Fruit fly (Drosophila melanogaster) whole organism, wandering third instar larva: Measurements from ENCODE around the gene Rbfox1.

Experiments used
- Abd-B ChIP-seq: fragments of >200 bp; optimal IDR thresholded peaks from 2 replicates; lab custom pipeline; 2017; ENCODE audit warnings: missing biosample characterization, missing genetic modification characterization
- CG32264 ChIP-seq: fragments of 200-800 bp; sonication (Bioruptor generic); optimal IDR thresholded peaks from 2 replicates; lab custom pipeline; 2016; ENCODE audit warnings: missing biosample characterization, missing genetic modification characterization
- CG9705 ChIP-seq: fragments of 200-800 bp; sonication (Bioruptor generic); optimal IDR thresholded peaks from 2 replicates; lab custom pipeline; 2018; ENCODE audit warnings: missing biosample characterization, mild to moderate bottlenecking, missing genetic modification characterization
- CrebA ChIP-seq: fragments of 200-800 bp; sonication (Bioruptor generic); optimal IDR thresholded peaks from 2 replicates; lab custom pipeline; 2016; ENCODE audit warnings: missing biosample characterization, mild to moderate bottlenecking, missing genetic modification characterization, borderline replicate concordance
- GATAd ChIP-seq: sonication (Bioruptor generic); optimal IDR thresholded peaks from 2 replicates; lab custom pipeline; 2016; ENCODE audit warnings: missing biosample characterization, missing genetic modification characterization
- HLH106 ChIP-seq: fragments of 200-800 bp; optimal IDR thresholded peaks from 3 replicates; lab custom pipeline; 2019; ENCODE audit warnings: missing biosample characterization, mild to moderate bottlenecking, missing genetic modification characterization, moderate library complexity
- Hnf4 ChIP-seq: fragments of 200-800 bp; sonication (Bioruptor generic); optimal IDR thresholded peaks from 2 replicates; lab custom pipeline; 2016; ENCODE audit warnings: missing biosample characterization, mild to moderate bottlenecking, missing genetic modification characterization
- Hr78 ChIP-seq: fragments of >200 bp; optimal IDR thresholded peaks from 2 replicates; lab custom pipeline; 2017; ENCODE audit warnings: missing biosample characterization, missing genetic modification characterization
- Hr83 ChIP-seq: fragments of 200-300 bp; sonication (Bioruptor generic); optimal IDR thresholded peaks from 2 replicates; lab custom pipeline; 2016; ENCODE audit warnings: missing biosample characterization, mild to moderate bottlenecking, missing genetic modification characterization, moderate library complexity; ENCODE audit not compliant: poor library complexity, severe bottlenecking
- Jra ChIP-seq: sonication (Bioruptor generic); optimal IDR thresholded peaks from 2 replicates; lab custom pipeline; 2016; ENCODE audit warnings: missing biosample characterization, missing genetic modification characterization
- Mio ChIP-seq: sonication (Bioruptor generic); optimal IDR thresholded peaks from 2 replicates; lab custom pipeline; 2016; ENCODE audit warnings: missing biosample characterization, missing genetic modification characterization
- N ChIP-seq: fragments of >200 bp; optimal IDR thresholded peaks from 2 replicates; lab custom pipeline; 2018; ENCODE audit warnings: missing biosample characterization, missing external identifiers, missing genetic modification characterization
- OdsH ChIP-seq: fragments of 200-800 bp; sonication (Bioruptor generic); optimal IDR thresholded peaks from 2 replicates; lab custom pipeline; 2016; ENCODE audit warnings: missing biosample characterization, mild to moderate bottlenecking, missing genetic modification characterization
- Vsx2 ChIP-seq: fragments of 200-300, 225-300 bp; sonication (Bioruptor generic); optimal IDR thresholded peaks from 2 replicates; lab custom pipeline; 2018; ENCODE audit warnings: missing biosample characterization, missing genetic modification characterization; ENCODE audit not compliant: partially characterized antibody
- br ChIP-seq: fragments of 200-800 bp; sonication (Bioruptor generic); optimal IDR thresholded peaks from 2 replicates; lab custom pipeline; 2016; ENCODE audit warnings: missing biosample characterization, missing genetic modification characterization
- brk ChIP-seq: fragments of 200-800 bp; sonication (Bioruptor generic); optimal IDR thresholded peaks from 2 replicates; lab custom pipeline; 2016; ENCODE audit warnings: missing biosample characterization, mild to moderate bottlenecking, missing genetic modification characterization
- dl ChIP-seq, 2 experiments: fragments of 175-275, 200-275 bp in 1 of 2; fragments of 200-275 bp in 1 of 2; sonication (Bioruptor generic); optimal IDR thresholded peaks; lab custom pipeline; 2018; ENCODE audit warnings: mild to moderate bottlenecking in 2 of 2, missing biosample characterization in 2 of 2, missing genetic modification characterization in 2 of 2, moderate library complexity in 2 of 2; ENCODE audit not compliant: partially characterized antibody in 2 of 2, insufficient read depth in 1 of 2
- dmrt93B ChIP-seq: fragments of 200-800 bp; sonication (Bioruptor generic); optimal IDR thresholded peaks from 2 replicates; lab custom pipeline; 2018; ENCODE audit warnings: missing biosample characterization, mild to moderate bottlenecking, missing genetic modification characterization
- ey ChIP-seq: fragments of 200-800 bp; sonication (Bioruptor generic); optimal IDR thresholded peaks from 2 replicates; lab custom pipeline; 2016; ENCODE audit warnings: missing biosample characterization, missing genetic modification characterization
- foxo ChIP-seq, 2 experiments: fragments of 200-800 bp; sonication (Bioruptor generic); optimal IDR thresholded peaks; 2 replicates in 1 of 2; 3 replicates in 1 of 2; lab custom pipeline; 2016 to 2017; ENCODE audit warnings: missing biosample characterization in 2 of 2, missing genetic modification characterization in 2 of 2
- fru ChIP-seq: fragments of 200-800 bp; sonication (Bioruptor generic); optimal IDR thresholded peaks from 3 replicates; lab custom pipeline; 2016; ENCODE audit warnings: missing biosample characterization, mild to moderate bottlenecking, missing genetic modification characterization
- h ChIP-seq: fragments of 200-800 bp; sonication (Bioruptor generic); optimal IDR thresholded peaks from 3 replicates; lab custom pipeline; 2016; ENCODE audit warnings: missing biosample characterization, mild to moderate bottlenecking, missing genetic modification characterization
- jim ChIP-seq: fragments of 175-275, 200-325 bp; sonication (Bioruptor generic); optimal IDR thresholded peaks from 2 replicates; lab custom pipeline; 2016; ENCODE audit warnings: missing biosample characterization, mild to moderate bottlenecking, missing genetic modification characterization
- lola ChIP-seq: fragments of >200 bp; optimal IDR thresholded peaks from 2 replicates; lab custom pipeline; 2017; ENCODE audit warnings: missing biosample characterization, missing genetic modification characterization
- psq ChIP-seq: fragments of 200-800 bp; sonication (Bioruptor generic); optimal IDR thresholded peaks from 3 replicates; lab custom pipeline; 2017; ENCODE audit warnings: missing biosample characterization, mild to moderate bottlenecking, missing genetic modification characterization, moderate library complexity
- rgr ChIP-seq: fragments of 200-800 bp; sonication (Bioruptor generic); optimal IDR thresholded peaks from 3 replicates; lab custom pipeline; 2016; ENCODE audit warnings: missing biosample characterization, mild to moderate bottlenecking, missing genetic modification characterization
- sv ChIP-seq: fragments of 200-800 bp; sonication (Bioruptor generic); optimal IDR thresholded peaks from 3 replicates; lab custom pipeline; 2016; ENCODE audit warnings: missing biosample characterization, missing genetic modification characterization
- usp ChIP-seq: fragments of >200 bp; optimal IDR thresholded peaks from 2 replicates; lab custom pipeline; 2017; ENCODE audit warnings: missing biosample characterization, missing genetic modification characterization

Rbfox1 gene

DNA sequence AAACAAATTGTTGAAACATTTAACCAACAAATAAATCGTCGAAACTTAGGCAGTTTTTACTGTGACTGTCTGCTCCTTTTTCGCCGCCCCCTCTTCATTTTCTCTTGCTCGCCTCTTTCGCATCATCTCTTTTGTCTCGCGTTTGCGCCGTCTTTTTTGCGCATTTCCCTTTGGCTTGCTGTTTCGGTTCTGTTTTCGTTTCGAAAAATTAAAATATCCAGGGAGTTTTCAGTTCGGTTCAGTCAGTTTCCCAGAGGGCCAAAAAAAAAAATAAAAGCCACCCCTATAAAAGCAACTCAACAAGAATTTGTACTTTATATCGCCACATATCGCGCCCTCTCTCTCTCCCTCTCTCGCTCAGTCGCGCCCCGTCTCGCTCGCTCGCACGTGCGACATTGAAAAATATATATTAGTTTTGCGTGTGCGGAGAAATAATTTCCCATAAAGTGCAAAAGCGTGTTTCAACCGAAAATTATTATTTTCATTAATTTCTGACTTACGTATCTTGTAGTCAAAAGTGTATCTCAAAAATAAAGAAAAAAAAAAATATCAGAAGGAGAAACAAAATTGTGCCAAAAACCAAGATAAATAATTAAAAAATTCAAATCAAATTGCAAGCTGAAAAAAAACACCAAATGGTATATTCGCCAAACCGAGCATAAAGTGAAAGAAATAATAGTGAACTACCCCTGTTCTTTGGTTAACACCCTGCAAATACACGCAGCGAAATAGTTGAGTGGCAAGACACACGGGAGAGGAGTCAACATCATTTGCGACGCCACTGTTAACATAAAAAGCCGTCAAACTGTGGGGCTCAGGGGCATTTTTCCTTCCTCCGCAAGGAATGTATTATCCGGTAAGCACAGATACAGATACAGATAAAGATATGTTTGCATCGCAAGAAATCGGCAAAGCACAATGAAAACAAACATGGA is 36.5 kb downstream of the Rbfox1 start:
- no peak for TF ChIP-seq GATAd (GFP tag; lab: Kevin White, UChicago)
- no peak for TF ChIP-seq Hnf4 (GFP tag; lab: Kevin White, UChicago)
- TF ChIP-seq lola = no peak
- no peak for TF ChIP-seq Hr83 (GFP tag; lab: Kevin White, UChicago)
- TF ChIP-seq Abd-B (GFP tag; lab: Kevin White, UChicago) = no peak
- no peak for TF ChIP-seq CrebA (GFP tag; lab: Kevin White, UChicago)
- TF ChIP-seq fru (GFP tag; lab: Kevin White, UChicago) = no peak
- TF ChIP-seq foxo (GFP tag; optimal IDR thresholded peaks at IDR 0.05; lab: Kevin White, UChicago) = peak in 1 of 2 experiments; percentile 13
- peak; percentile 93 for TF ChIP-seq psq (GFP tag; lab: Kevin White, UChicago)
- TF ChIP-seq Hr78 (GFP tag; lab: Kevin White, UChicago) = no peak
- no peak for TF ChIP-seq sv
- no peak for TF ChIP-seq HLH106
- TF ChIP-seq, all 38 proteins: peak for 2

DNA sequence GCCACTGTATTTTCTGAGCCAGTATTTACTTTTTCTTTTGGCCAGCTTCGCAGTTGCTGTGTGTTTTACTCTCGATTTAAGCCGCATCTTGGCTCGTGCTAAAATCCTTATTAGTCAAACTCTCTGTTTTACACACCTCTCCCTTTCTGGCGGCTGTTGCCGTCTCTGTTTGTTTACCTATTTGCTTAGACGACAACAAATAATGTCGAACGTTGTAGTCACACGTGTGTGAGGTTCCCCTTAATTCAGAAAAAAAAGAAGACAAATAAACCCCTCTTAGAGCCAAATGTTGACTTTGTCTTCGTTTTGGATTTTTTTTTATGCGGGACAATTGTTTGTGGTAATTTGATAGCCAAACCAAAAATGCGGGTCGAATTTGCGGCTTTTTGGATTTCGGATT is 37.7 kb downstream of the Rbfox1 start:
- TF ChIP-seq Jra (GFP tag; lab: Kevin White, UChicago) (no peak), Hnf4 (GFP tag; lab: Kevin White, UChicago) (no peak), rgr (GFP tag; lab: Kevin White, UChicago) (peak; percentile 0), GATAd (GFP tag; lab: Kevin White, UChicago) (no peak), br (GFP tag; lab: Kevin White, UChicago) (no peak), Hr78 (GFP tag; lab: Kevin White, UChicago) (no peak), HLH106 (no peak), foxo (GFP tag; optimal IDR thresholded peaks at IDR 0.05; lab: Kevin White, UChicago) (peak in 1 of 2 experiments; percentile 23), Hr83 (GFP tag; lab: Kevin White, UChicago) (peak; percentile 42), sv (peak; percentile 3), lola (no peak), brk (GFP tag; lab: Kevin White, UChicago) (no peak)
- TF ChIP-seq, all 38 proteins: peak for 4

DNA sequence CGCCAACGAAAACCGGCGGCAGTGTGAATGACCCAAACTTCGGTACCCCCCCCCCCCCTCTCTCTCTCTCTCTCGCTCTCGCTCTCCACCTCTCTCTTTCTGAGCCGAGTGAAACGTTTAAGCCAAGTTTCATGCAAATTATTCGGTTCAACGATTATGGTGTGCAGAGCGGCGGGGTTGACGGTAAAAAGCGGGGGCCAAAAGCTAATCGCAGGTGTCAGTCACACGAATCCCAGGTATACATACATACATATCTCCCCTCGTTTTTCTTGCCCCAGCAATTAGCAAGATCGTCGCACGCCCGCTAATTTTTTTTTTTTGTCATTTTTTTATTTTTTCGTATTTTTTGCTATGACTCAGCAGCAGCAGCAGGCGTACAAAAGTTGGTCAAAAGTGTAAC is 40.4 kb downstream of the Rbfox1 start:
- TF ChIP-seq psq (GFP tag; lab: Kevin White, UChicago) (peak; percentile 19), brk (GFP tag; lab: Kevin White, UChicago) (no peak), dl (GFP tag; optimal IDR thresholded peaks at IDR 0.05; lab: Kevin White, UChicago; ENCODE audit: insufficient read depth in 1 of 2, partially characterized antibody in 2 of 2) (no peak), h (GFP tag; lab: Kevin White, UChicago) (peak; percentile 31)

DNA sequence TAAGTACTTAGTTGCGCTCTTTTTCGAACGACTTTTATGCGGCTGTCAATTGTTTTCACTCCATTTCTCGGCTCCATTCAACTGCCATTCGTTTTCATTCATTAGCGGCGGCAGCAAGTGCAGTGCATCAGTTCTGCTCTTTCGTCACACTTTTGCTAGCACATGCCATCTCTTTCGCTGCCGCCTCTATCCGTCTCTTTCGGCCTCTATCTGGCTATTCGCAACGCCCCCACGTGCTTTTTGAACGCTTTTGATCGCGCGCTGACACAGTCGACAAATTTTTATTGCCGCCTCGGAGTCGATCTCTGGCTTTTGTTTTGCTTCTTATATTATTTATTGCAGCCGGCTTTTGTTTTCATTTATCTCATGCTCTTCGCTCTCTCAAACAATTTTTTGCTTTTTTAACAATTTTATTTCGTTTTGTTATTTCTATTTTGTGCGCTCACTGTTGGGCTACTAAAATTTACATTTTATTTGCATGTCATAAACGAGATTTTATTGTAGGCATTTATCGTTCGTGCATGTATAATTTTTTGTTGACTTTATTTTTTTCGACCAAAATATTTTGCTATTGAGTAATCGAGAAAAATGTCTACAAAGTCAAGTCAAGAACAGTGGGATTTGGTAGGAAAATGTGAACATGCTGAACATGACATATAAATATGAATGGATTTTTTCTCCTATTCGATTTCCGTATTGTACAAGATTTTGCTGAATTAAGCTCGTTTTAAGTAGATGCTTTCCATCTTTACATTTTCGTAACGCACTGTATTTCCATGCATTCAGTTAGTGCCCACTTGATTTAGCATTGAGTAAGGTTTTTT is 41.4 kb downstream of the Rbfox1 start:
- TF ChIP-seq ey (GFP tag; lab: Kevin White, UChicago) (no peak), OdsH (GFP tag; lab: Kevin White, UChicago) (no peak), N (no peak), jim (no peak), Vsx2 (GFP tag; lab: Kevin White, UChicago) (no peak), dl (GFP tag; optimal IDR thresholded peaks at IDR 0.05; lab: Kevin White, UChicago; ENCODE audit: insufficient read depth in 1 of 2, partially characterized antibody in 2 of 2) (no peak), HLH106 (no peak)

DNA sequence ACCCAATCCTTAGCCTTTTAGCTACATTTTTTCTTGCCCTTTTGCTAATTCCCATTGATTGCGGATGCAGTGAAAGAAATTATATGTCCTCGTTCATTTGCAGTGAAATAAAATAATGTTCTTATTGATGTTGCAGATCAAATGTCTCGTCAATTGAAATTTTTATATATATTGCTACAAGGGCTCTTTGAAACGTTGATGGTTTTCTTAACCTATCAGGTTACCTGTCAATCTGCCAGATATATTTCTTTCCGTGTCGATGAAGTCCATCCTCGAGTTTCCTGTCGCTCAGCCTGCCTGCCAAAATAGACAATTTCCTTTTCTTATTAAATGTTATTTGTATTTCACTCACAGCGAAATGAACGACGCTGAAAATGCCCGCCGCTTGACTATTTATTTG is 44.0 kb downstream of the Rbfox1 start:
- TF ChIP-seq Hr78 (GFP tag; lab: Kevin White, UChicago) (no peak), CG9705 (no peak), GATAd (GFP tag; lab: Kevin White, UChicago) (no peak), sv (no peak), N (no peak), usp (GFP tag; lab: Kevin White, UChicago) (no peak), h (GFP tag; lab: Kevin White, UChicago) (no peak), Jra (GFP tag; lab: Kevin White, UChicago) (no peak), HLH106 (no peak), foxo (GFP tag; optimal IDR thresholded peaks at IDR 0.05; lab: Kevin White, UChicago) (no peak), dmrt93B (GFP tag; lab: Kevin White, UChicago) (no peak), Hr83 (GFP tag; lab: Kevin White, UChicago) (no peak), lola (no peak), CG32264 (GFP tag; lab: Kevin White, UChicago) (no peak), Mio (GFP tag; lab: Kevin White, UChicago) (no peak)
- TF ChIP-seq, all 38 proteins: peak for 0
